Worm (Caenorhabditis elegans) whole organism, midembryonic: ENCODE measurements around the gene mms-19.

Source experiments
- cog-1 ChIP-seq: sonication (generic microtip); optimal IDR thresholded peaks from 2 replicates; lab custom pipeline; 2016; ENCODE audit warnings: missing genetic modification characterization, missing compliant biosample characterization
- flt-1 ChIP-seq: fragments of 200-800 bp; sonication (Bioruptor generic); IDR thresholded peaks from 2 replicates; pipeline ENCODE4 v1.3.6; 2022; ENCODE audit warnings: missing genetic modification characterization, missing compliant biosample characterization
- klf-2 ChIP-seq: fragments of 200-800 bp; sonication (Bioruptor generic); conservative IDR thresholded peaks from 2 replicates; pipeline ENCODE4 v1.3.6; 2022; ENCODE audit warnings: missing genetic modification reagents, missing genetic modification characterization, missing compliant biosample characterization
- tab-1 ChIP-seq: fragments of 200-800 bp; sonication (Bioruptor generic); IDR thresholded peaks from 2 replicates; pipeline ENCODE4 v1.3.6; 2022; ENCODE audit warnings: missing genetic modification characterization, missing compliant biosample characterization
- ztf-23 ChIP-seq: fragments of 200-800 bp; sonication (Bioruptor generic); IDR thresholded peaks from 2 replicates; pipeline ENCODE4 v1.3.6; 2022; ENCODE audit warnings: missing genetic modification reagents, missing genetic modification characterization, missing compliant biosample characterization

- TF ChIP-seq flt-1 (no peak), klf-2 (no peak), cog-1 (tag; lab: Kevin White, UChicago) (no peak), ztf-23 (GFP tag; lab: Robert Waterston, UW) (no peak), tab-1 (no peak)
Measured at ce11 chrV:5502701-5503100, 11.4 kb upstream of the mms-19 start.
